In genomic region chrX:13384583-13385342, dm6 we compare ENCODE assay signal across 1 fruit fly cellular context.
TF ChIP-seq lines count a peak whose summit lies in the region.

Rbp1-like (minus strand) TSS chrX:13384877.
Tim9a (plus strand) TSS chrX:13385210.

TF ChIP-seq in whole organism, embryonic, 481 proteins besides CTCF, POLR2A, EP300 and RAD21 (continued from another document and continues in another):
- TF ChIP-seq CG2120 (GFP tag; optimal IDR thresholded peaks at IDR 0.05; lab: Kevin White, UChicago) (peak; percentile 46), Aef1 (GFP tag; IDR thresholded peaks at IDR 0.05; lab: Robert Waterston, UW) (no peak), Myb (GFP tag; optimal IDR thresholded peaks at IDR 0.05; lab: Kevin White, UChicago) (no peak), Neu2 (GFP tag; optimal IDR thresholded peaks at IDR 0.05; lab: Kevin White, UChicago; ENCODE audit: borderline replicate concordance) (no peak), ab (GFP tag; optimal IDR thresholded peaks at IDR 0.05; lab: Kevin White, UChicago) (no peak), CG10654 (GFP tag; optimal IDR thresholded peaks at IDR 0.05; lab: Kevin White, UChicago) (peak; percentile 7), CG10366 (GFP tag; IDR thresholded peaks at IDR 0.05; lab: Robert Waterston, UW) (no peak), CG7839 (tag; optimal IDR thresholded peaks at IDR 0.05; lab: Kevin White, UChicago) (peak; percentile 38), CG2889 (GFP tag; IDR thresholded peaks at IDR 0.05; lab: Robert Waterston, UW) (no peak), Ada2b (GFP tag; IDR thresholded peaks at IDR 0.05; lab: Robert Waterston, UW) (no peak), wor (GFP tag; IDR thresholded peaks at IDR 0.05; lab: Robert Waterston, UW) (no peak), CG33213 (GFP tag; optimal IDR thresholded peaks at IDR 0.05; lab: Kevin White, UChicago) (no peak), Hmx (GFP tag; optimal IDR thresholded peaks at IDR 0.05; lab: Kevin White, UChicago) (no peak), Drgx (GFP tag; IDR thresholded peaks at IDR 0.05; lab: Robert Waterston, UW) (no peak), CG18011 (GFP tag; optimal IDR thresholded peaks at IDR 0.05; lab: Kevin White, UChicago) (peak; percentile 2), CG18262 (tag; optimal IDR thresholded peaks at IDR 0.05; lab: Kevin White, UChicago) (peak; percentile 32), pita (GFP tag; optimal IDR thresholded peaks at IDR 0.05; lab: Kevin White, UChicago) (no peak), Eip74EF (GFP tag; optimal IDR thresholded peaks at IDR 0.05; lab: Kevin White, UChicago) (no peak), Gug (GFP tag; IDR thresholded peaks at IDR 0.05; lab: Robert Waterston, UW) (no peak; the same call in 3 of the 4 replicates), tll (GFP tag; optimal IDR thresholded peaks at IDR 0.05; lab: Kevin White, UChicago) (no peak), Jarid2 (GFP tag; optimal IDR thresholded peaks at IDR 0.05; lab: Kevin White, UChicago) (no peak), PHDP (tag; optimal IDR thresholded peaks at IDR 0.05; lab: Kevin White, UChicago) (peak; percentile 3), Trl (optimal IDR thresholded peaks at IDR 0.05; lab: Kevin White, UChicago) (no peak), Trl (GFP tag; optimal IDR thresholded peaks at IDR 0.05; lab: Kevin White, UChicago) (no peak), trem (tag; optimal IDR thresholded peaks at IDR 0.05; lab: Kevin White, UChicago) (peak; percentile 70), Lpt (GFP tag; optimal IDR thresholded peaks at IDR 0.05; lab: Kevin White, UChicago) (no peak), CG2129 (GFP tag; IDR thresholded peaks at IDR 0.05; lab: Robert Waterston, UW; ENCODE audit: partially characterized antibody) (peak; percentile 54), Rfx (GFP tag; IDR thresholded peaks at IDR 0.05; lab: Robert Waterston, UW) (peak; percentile 56), kay (GFP tag; optimal IDR thresholded peaks at IDR 0.05; lab: Kevin White, UChicago) (no peak), CG9817 (tag; optimal IDR thresholded peaks at IDR 0.05; lab: Kevin White, UChicago) (peak; percentile 5), sqz (GFP tag; optimal IDR thresholded peaks at IDR 0.05; lab: Kevin White, UChicago) (peak; percentile 67), CG10431 (GFP tag; optimal IDR thresholded peaks at IDR 0.05; lab: Kevin White, UChicago) (peak; percentile 36), CG34224 (GFP tag; IDR thresholded peaks at IDR 0.05; lab: Robert Waterston, UW; ENCODE audit: partially characterized antibody) (peak; percentile 65), pum (GFP tag; optimal IDR thresholded peaks at IDR 0.05; lab: Kevin White, UChicago) (no peak), CG6254 (GFP tag; optimal IDR thresholded peaks at IDR 0.05; lab: Kevin White, UChicago) (no peak), bbx (GFP tag; IDR thresholded peaks at IDR 0.05; lab: Robert Waterston, UW; ENCODE audit: partially characterized antibody) (0 out of 2 replicates have a peak, but pooled peaks have one; percentile 17), CG7357 (GFP tag; IDR thresholded peaks at IDR 0.05; lab: Robert Waterston, UW) (no peak), HmgD (GFP tag; optimal IDR thresholded peaks at IDR 0.05; lab: Kevin White, UChicago) (no peak), zen (tag; optimal IDR thresholded peaks at IDR 0.05; lab: Kevin White, UChicago) (no peak), lov (optimal IDR thresholded peaks at IDR 0.05; lab: Kevin White, UChicago) (no peak), lov (GFP tag; IDR thresholded peaks at IDR 0.05; lab: Robert Waterston, UW) (no peak), bigmax (GFP tag; optimal IDR thresholded peaks at IDR 0.05; lab: Kevin White, UChicago) (no peak), CG15696 (tag; optimal IDR thresholded peaks at IDR 0.05; lab: Kevin White, UChicago) (peak; percentile 34), CG5953 (GFP tag; IDR thresholded peaks at IDR 0.05; lab: Robert Waterston, UW) (no peak), Ptx1 (GFP tag; IDR thresholded peaks at IDR 0.05; lab: Robert Waterston, UW) (0 out of 2 replicates have a peak, but pooled peaks have one; percentile 8), CG17385 (GFP tag; optimal IDR thresholded peaks at IDR 0.05; lab: Kevin White, UChicago) (peak; percentile 32), CG4404 (GFP tag; IDR thresholded peaks at IDR 0.05; lab: Robert Waterston, UW) (no peak), Atf-2 (GFP tag; optimal IDR thresholded peaks at IDR 0.05; lab: Kevin White, UChicago) (no peak), zen2 (GFP tag; IDR thresholded peaks at IDR 0.05; lab: Robert Waterston, UW; ENCODE audit: partially characterized antibody) (0 out of 3 replicates have a peak, but pooled peaks have one; percentile 32), jumu (GFP tag; optimal IDR thresholded peaks at IDR 0.05; lab: Kevin White, UChicago) (no peak), mld (GFP tag; IDR thresholded peaks at IDR 0.05; lab: Robert Waterston, UW; ENCODE audit: partially characterized antibody) (peak; percentile 60; the same call in 1 of the 3 replicates), CG3281 (GFP tag; optimal IDR thresholded peaks at IDR 0.05; lab: Kevin White, UChicago) (peak; percentile 30), exex (tag; optimal IDR thresholded peaks at IDR 0.05; lab: Kevin White, UChicago) (peak; percentile 9), oc (tag; optimal IDR thresholded peaks at IDR 0.05; lab: Kevin White, UChicago) (no peak), Spps (tag; optimal IDR thresholded peaks at IDR 0.05; lab: Kevin White, UChicago) (no peak), CG1832 (GFP tag; optimal IDR thresholded peaks at IDR 0.05; lab: Kevin White, UChicago) (no peak), luna (GFP tag; optimal IDR thresholded peaks at IDR 0.05; lab: Kevin White, UChicago) (no peak), ase (GFP tag; IDR thresholded peaks at IDR 0.05; lab: Robert Waterston, UW) (no peak), CG15073 (GFP tag; optimal IDR thresholded peaks at IDR 0.05; lab: Kevin White, UChicago) (no peak), Dip2 (GFP tag; IDR thresholded peaks at IDR 0.05; lab: Robert Waterston, UW) (no peak), twi (tag; optimal IDR thresholded peaks at IDR 0.05; lab: Kevin White, UChicago) (no peak), nmo (GFP tag; optimal IDR thresholded peaks at IDR 0.05; lab: Kevin White, UChicago) (peak; percentile 66), CG4730 (GFP tag; IDR thresholded peaks at IDR 0.05; lab: Robert Waterston, UW) (no peak), CG10209 (GFP tag; optimal IDR thresholded peaks at IDR 0.05; lab: Kevin White, UChicago) (peak; percentile 28), esg (GFP tag; conservative IDR thresholded peaks at IDR 0.05; lab: Robert Waterston, UW) (no peak), stc (GFP tag; IDR thresholded peaks at IDR 0.05; lab: Robert Waterston, UW) (no peak), Hr51 (GFP tag; optimal IDR thresholded peaks at IDR 0.05; lab: Kevin White, UChicago) (peak in 1 of 2 experiments; percentile 41), Camta (GFP tag; optimal IDR thresholded peaks at IDR 0.05; lab: Kevin White, UChicago) (no peak), CG11398 (GFP tag; optimal IDR thresholded peaks at IDR 0.05; lab: Kevin White, UChicago) (no peak), Elba2 (GFP tag; optimal IDR thresholded peaks at IDR 0.05; lab: Kevin White, UChicago) (no peak), CG11695 (GFP tag; IDR thresholded peaks at IDR 0.05; lab: Robert Waterston, UW) (no peak), Fer3 (tag; optimal IDR thresholded peaks at IDR 0.05; lab: Kevin White, UChicago) (peak; percentile 17), Med (GFP tag; lab: Kevin White, UChicago) (peak; percentile 79), CG9609 (GFP tag; optimal IDR thresholded peaks at IDR 0.05; lab: Kevin White, UChicago) (no peak), CG2202 (tag; optimal IDR thresholded peaks at IDR 0.05; lab: Kevin White, UChicago) (no peak), Hr3 (GFP tag; optimal IDR thresholded peaks at IDR 0.05; lab: Kevin White, UChicago) (peak; percentile 41), ftz-f1 (GFP tag; optimal IDR thresholded peaks at IDR 0.05; lab: Kevin White, UChicago) (no peak), z (GFP tag; IDR thresholded peaks at IDR 0.05; lab: Robert Waterston, UW) (no peak), Mad (GFP tag; optimal IDR thresholded peaks at IDR 0.05; lab: Kevin White, UChicago) (peak; percentile 15), CG32532 (GFP tag; IDR thresholded peaks at IDR 0.05; lab: Robert Waterston, UW) (peak; percentile 22; the same call in 1 of the 2 replicates), CG32772 (GFP tag; IDR thresholded peaks at IDR 0.05; lab: Robert Waterston, UW) (no peak), CG4854 (GFP tag; optimal IDR thresholded peaks at IDR 0.05; lab: Kevin White, UChicago) (no peak), CG34422 (GFP tag; IDR thresholded peaks at IDR 0.05; lab: Robert Waterston, UW) (no peak), bowl (GFP tag; IDR thresholded peaks at IDR 0.05; lab: Robert Waterston, UW) (no peak), ato (GFP tag; IDR thresholded peaks at IDR 0.05; lab: Robert Waterston, UW; ENCODE audit: partially characterized antibody) (peak; percentile 10; the same call in 1 of the 2 replicates), ems (GFP tag; optimal IDR thresholded peaks at IDR 0.05; lab: Kevin White, UChicago) (no peak), CG15011 (GFP tag; optimal IDR thresholded peaks at IDR 0.05; lab: Kevin White, UChicago) (peak; percentile 41), abd-A (tag; optimal IDR thresholded peaks at IDR 0.05; lab: Kevin White, UChicago) (no peak), Antp (GFP tag; optimal IDR thresholded peaks at IDR 0.05; lab: Kevin White, UChicago) (no peak), Six4 (GFP tag; optimal IDR thresholded peaks at IDR 0.05; lab: Kevin White, UChicago) (no peak), chn (GFP tag; optimal IDR thresholded peaks at IDR 0.05; lab: Kevin White, UChicago) (no peak), CG9876 (GFP tag; optimal IDR thresholded peaks at IDR 0.05; lab: Kevin White, UChicago) (no peak), Stat92E (GFP tag; optimal IDR thresholded peaks at IDR 0.05; lab: Kevin White, UChicago) (no peak), CG33557 (GFP tag; optimal IDR thresholded peaks at IDR 0.05; lab: Kevin White, UChicago) (peak; percentile 17), salm (tag; optimal IDR thresholded peaks at IDR 0.05; lab: Kevin White, UChicago) (no peak), CG1602 (GFP tag; optimal IDR thresholded peaks at IDR 0.05; lab: Kevin White, UChicago) (peak; percentile 16), trh (GFP tag; optimal IDR thresholded peaks at IDR 0.05; lab: Kevin White, UChicago) (no peak), CG10267 (tag; optimal IDR thresholded peaks at IDR 0.05; lab: Kevin White, UChicago) (peak; percentile 97), pzg (GFP tag; optimal IDR thresholded peaks at IDR 0.05; lab: Kevin White, UChicago) (peak; percentile 49), CG14710 (tag; optimal IDR thresholded peaks at IDR 0.05; lab: Kevin White, UChicago) (peak; percentile 83), Doc3 (GFP tag; IDR thresholded peaks at IDR 0.05; lab: Robert Waterston, UW; ENCODE audit: partially characterized antibody) (peak; percentile 71), Atf3 (GFP tag; optimal IDR thresholded peaks at IDR 0.05; lab: Kevin White, UChicago) (no peak), lab (GFP tag; optimal IDR thresholded peaks at IDR 0.05; lab: Kevin White, UChicago) (peak; percentile 52), Optix (GFP tag; IDR thresholded peaks at IDR 0.05; lab: Robert Waterston, UW) (no peak), CG7271 (tag; optimal IDR thresholded peaks at IDR 0.05; lab: Kevin White, UChicago) (peak; percentile 36), HHEX (GFP tag; optimal IDR thresholded peaks at IDR 0.05; lab: Kevin White, UChicago) (no peak), CG18599 (GFP tag; optimal IDR thresholded peaks at IDR 0.05; lab: Kevin White, UChicago) (peak; percentile 63), Bteb2 (GFP tag; optimal IDR thresholded peaks at IDR 0.05; lab: Kevin White, UChicago) (no peak), CG3407 (GFP tag; optimal IDR thresholded peaks at IDR 0.05; lab: Kevin White, UChicago) (no peak), lmd (GFP tag; IDR thresholded peaks at IDR 0.05; lab: Robert Waterston, UW) (no peak), CG18476 (GFP tag; optimal IDR thresholded peaks at IDR 0.05; lab: Kevin White, UChicago) (peak; percentile 1), CG15479 (GFP tag; optimal IDR thresholded peaks at IDR 0.05; lab: Kevin White, UChicago) (no peak), Nf-YB (GFP tag; optimal IDR thresholded peaks at IDR 0.05; lab: Kevin White, UChicago) (peak; percentile 41), Lim3 (GFP tag; IDR thresholded peaks at IDR 0.05; lab: Robert Waterston, UW) (no peak), shn (GFP tag; optimal IDR thresholded peaks at IDR 0.05; lab: Kevin White, UChicago) (no peak), lilli (GFP tag; optimal IDR thresholded peaks at IDR 0.05; lab: Kevin White, UChicago) (peak; percentile 11), CG30431 (GFP tag; optimal IDR thresholded peaks at IDR 0.05; lab: Kevin White, UChicago) (no peak), CG7372 (GFP tag; IDR thresholded peaks at IDR 0.05; lab: Robert Waterston, UW) (no peak), CG10147 (GFP tag; optimal IDR thresholded peaks at IDR 0.05; lab: Kevin White, UChicago) (no peak), insv (GFP tag; optimal IDR thresholded peaks at IDR 0.05; lab: Kevin White, UChicago) (no peak), CG8924 (tag; optimal IDR thresholded peaks at IDR 0.05; lab: Kevin White, UChicago) (peak; percentile 46), en (GFP tag; optimal IDR thresholded peaks at IDR 0.05; lab: Kevin White, UChicago) (no peak), CG10565 (GFP tag; optimal IDR thresholded peaks at IDR 0.05; lab: Kevin White, UChicago) (no peak), CG2199 (GFP tag; IDR thresholded peaks at IDR 0.05; lab: Robert Waterston, UW) (no peak), Usf (GFP tag; optimal IDR thresholded peaks at IDR 0.05; lab: Kevin White, UChicago) (no peak), Atf6 (GFP tag; IDR thresholded peaks at IDR 0.05; lab: Robert Waterston, UW) (no peak), sim (GFP tag; IDR thresholded peaks at IDR 0.05; lab: Robert Waterston, UW) (no peak), Fer2 (tag; optimal IDR thresholded peaks at IDR 0.05; lab: Kevin White, UChicago) (no peak), gem (tag; optimal IDR thresholded peaks at IDR 0.05; lab: Kevin White, UChicago) (peak; percentile 53), slou (GFP tag; optimal IDR thresholded peaks at IDR 0.05; lab: Kevin White, UChicago) (peak; percentile 29), ssp (GFP tag; IDR thresholded peaks at IDR 0.05; lab: Robert Waterston, UW) (peak; percentile 42; the same call in 1 of the 2 replicates), br (optimal IDR thresholded peaks at IDR 0.05; lab: Kevin White, UChicago) (no peak), caup (GFP tag; optimal IDR thresholded peaks at IDR 0.05; lab: Kevin White, UChicago; ENCODE audit: severe bottlenecking) (peak; percentile 37), B-H1 (GFP tag; IDR thresholded peaks at IDR 0.05; lab: Robert Waterston, UW) (no peak), CG12104 (GFP tag; optimal IDR thresholded peaks at IDR 0.05; lab: Kevin White, UChicago) (peak; percentile 28), CG6689 (GFP tag; IDR thresholded peaks at IDR 0.05; lab: Robert Waterston, UW) (no peak)
